Worm (Caenorhabditis elegans) whole organism, mixed stage, embryonic: ENCODE results near the gene Y41C4A.18.

Experiments used
- blmp-1 ChIP-seq: fragments of 150-350 bp; optimal IDR thresholded peaks from 2 replicates; lab custom pipeline; 2014; ENCODE audit warnings: missing biosample characterization, missing genetic modification characterization
- ceh-39 ChIP-seq: fragments of 150-350 bp; optimal IDR thresholded peaks from 2 replicates; lab custom pipeline; 2014; ENCODE audit warnings: missing biosample characterization, missing genetic modification characterization
- lsy-2 ChIP-seq: fragments of 150-350 bp; optimal IDR thresholded peaks from 2 replicates; lab custom pipeline; 2014; ENCODE audit warnings: missing biosample characterization, missing genetic modification characterization
- mab-5 ChIP-seq: fragments of 150-350 bp; optimal IDR thresholded peaks from 2 replicates; lab custom pipeline; 2014; ENCODE audit warnings: missing biosample characterization, missing genetic modification characterization
- mls-2 ChIP-seq: sonication (generic microtip); optimal IDR thresholded peaks from 2 replicates; lab custom pipeline; 2016; ENCODE audit warnings: mild to moderate bottlenecking, missing genetic modification characterization, moderate library complexity, missing compliant biosample characterization
- nhr-12 ChIP-seq: fragments of 150-350 bp; optimal IDR thresholded peaks from 2 replicates; lab custom pipeline; 2014; ENCODE audit warnings: missing biosample characterization, missing genetic modification characterization
- nhr-2 ChIP-seq: fragments of 150-350 bp; optimal IDR thresholded peaks from 2 replicates; lab custom pipeline; 2014; ENCODE audit warnings: missing biosample characterization, missing genetic modification characterization
- nhr-76 ChIP-seq: sonication (generic microtip); optimal IDR thresholded peaks from 2 replicates; lab custom pipeline; 2017; ENCODE audit warnings: missing biosample characterization, missing genetic modification characterization
- pha-4 ChIP-seq: fragments of 150-350 bp; optimal IDR thresholded peaks from 2 replicates; lab custom pipeline; 2018; ENCODE audit warnings: missing biosample characterization, missing genetic modification reagents, missing genetic modification characterization
- snpc-4 ChIP-seq: fragments of 150-350 bp; optimal IDR thresholded peaks from 2 replicates; lab custom pipeline; 2014; ENCODE audit warnings: missing biosample characterization, missing genetic modification characterization
- unc-120 ChIP-seq: sonication (generic microtip); optimal IDR thresholded peaks from 2 replicates; lab custom pipeline; 2017; ENCODE audit warnings: missing genetic modification characterization, missing compliant biosample characterization; ENCODE audit not compliant: poor library complexity, severe bottlenecking
- unc-62 ChIP-seq: fragments of 150-350 bp; optimal IDR thresholded peaks from 2 replicates; lab custom pipeline; 2014; ENCODE audit warnings: missing biosample characterization, missing genetic modification reagents, missing genetic modification characterization
- ztf-11 ChIP-seq: fragments of 150-350 bp; optimal IDR thresholded peaks from 2 replicates; lab custom pipeline; 2014; ENCODE audit warnings: missing biosample characterization, missing genetic modification characterization

DNA sequence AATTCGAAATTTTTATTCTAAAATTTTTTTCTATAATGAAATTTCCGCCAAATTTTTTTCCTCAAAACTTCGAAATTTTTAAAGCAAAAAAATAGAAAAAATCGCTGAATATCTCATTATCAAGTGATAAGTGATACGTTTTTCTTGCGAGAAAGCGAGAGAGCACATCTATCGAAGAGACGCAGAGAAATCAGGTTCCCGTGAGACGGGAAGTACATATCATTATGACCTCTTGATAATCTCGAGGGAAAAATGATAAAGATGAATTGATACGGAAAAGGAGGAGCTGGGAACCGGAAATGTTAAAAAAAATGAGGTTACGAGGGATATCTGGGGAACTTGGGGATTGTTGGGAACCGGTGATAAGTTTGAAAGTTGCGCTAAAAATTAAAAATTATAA is 3.4 kb upstream of the Y41C4A.18 start:
- TF ChIP-seq ztf-11 (tag; lab: Kevin White, UChicago) (no peak), lsy-2 (tag; lab: Kevin White, UChicago) (no peak), mls-2 (tag; lab: Kevin White, UChicago) (no peak), pha-4 (tag; lab: Kevin White, UChicago) (no peak), blmp-1 (tag; lab: Kevin White, UChicago) (no peak), snpc-4 (tag; lab: Kevin White, UChicago) (no peak), nhr-2 (tag; lab: Kevin White, UChicago) (no peak), unc-62 (GFP tag; lab: Kevin White, UChicago) (no peak), nhr-12 (tag; lab: Kevin White, UChicago) (no peak), unc-120 (tag; lab: Kevin White, UChicago) (no peak), ceh-39 (no peak), nhr-76 (tag; lab: Kevin White, UChicago) (no peak), mab-5 (tag; lab: Kevin White, UChicago) (no peak)
